Fruit fly (Drosophila melanogaster): ENCODE data around the gene wge.
A peak's percentile ranks its signal among the peaks of the same experiment; 100 is the strongest.

The wge gene

dm6 chr3R:22684948-22685253 is 36.0 kb downstream of the wge start:
- TF ChIP-seq CG15336 (GFP tag; IDR thresholded peaks at IDR 0.05) (no peak), dsx (GFP tag; optimal IDR thresholded peaks at IDR 0.05; ENCODE audit: poor library complexity, severe bottlenecking) (no peak), achi (GFP tag; optimal IDR thresholded peaks at IDR 0.05) (no peak), acj6 (GFP tag; optimal IDR thresholded peaks at IDR 0.05) (no peak), CG3032 (tag; optimal IDR thresholded peaks at IDR 0.05) (no peak), Sox14 (GFP tag; optimal IDR thresholded peaks at IDR 0.05) (no peak), esn (GFP tag; optimal IDR thresholded peaks at IDR 0.05) (no peak), CG11294 (GFP tag; IDR thresholded peaks at IDR 0.05) (no peak), Eip75B (GFP tag; optimal IDR thresholded peaks at IDR 0.05) (no peak), Ets21C (GFP tag; optimal IDR thresholded peaks at IDR 0.05) (no peak), CG8319 (GFP tag; optimal IDR thresholded peaks at IDR 0.05) (no peak), lz (GFP tag; optimal IDR thresholded peaks at IDR 0.05) (no peak), CG4318 (GFP tag; optimal IDR thresholded peaks at IDR 0.05) (no peak), CG6163 (GFP tag; IDR thresholded peaks at IDR 0.05) (no peak), eg (GFP tag; IDR thresholded peaks at IDR 0.05) (no peak), fd85E (GFP tag; optimal IDR thresholded peaks at IDR 0.05) (no peak), Gug (GFP tag; IDR thresholded peaks at IDR 0.05) (no peak), CG16779 (tag; optimal IDR thresholded peaks at IDR 0.05) (no peak)

- TF ChIP-seq CG6854 (GFP tag; optimal IDR thresholded peaks at IDR 0.05): peak; percentile 47
- no peak for TF ChIP-seq Met (GFP tag; optimal IDR thresholded peaks at IDR 0.05)
- peak; percentile 80 for TF ChIP-seq fkh (GFP tag; optimal IDR thresholded peaks at IDR 0.05)
- TF ChIP-seq ss (GFP tag; optimal IDR thresholded peaks at IDR 0.05): peak in 1 of 2 experiments; percentile 43
- TF ChIP-seq svp (GFP tag): peak; percentile 59
- peak; percentile 58 for TF ChIP-seq Eip93F (GFP tag; optimal IDR thresholded peaks at IDR 0.05)
- peak; percentile 51 for TF ChIP-seq Eip78C (GFP tag)
- TF ChIP-seq vri (GFP tag; optimal IDR thresholded peaks at IDR 0.05): peak; percentile 73
- no peak for TF ChIP-seq Ets96B (tag; optimal IDR thresholded peaks at IDR 0.05)
Observed at dm6 chr3R:22684044-22684947, 36.7 kb downstream of the wge start.

- TF ChIP-seq Eip78C (GFP tag) (peak; percentile 54), CG6276 (GFP tag; optimal IDR thresholded peaks at IDR 0.05) (no peak), achi (GFP tag; optimal IDR thresholded peaks at IDR 0.05) (no peak), dac (GFP tag; optimal IDR thresholded peaks at IDR 0.05) (no peak), CG6163 (GFP tag; IDR thresholded peaks at IDR 0.05) (no peak), ss (GFP tag; optimal IDR thresholded peaks at IDR 0.05) (peak in 1 of 2 experiments; percentile 13)
Observed at dm6 chr3R:22675447-22675846, 45.5 kb downstream of the wge start.

dm6 chr3R:22673528-22673959 is 47.4 kb downstream of the wge start:
- TF ChIP-seq CG34406 (GFP tag; optimal IDR thresholded peaks at IDR 0.05) (no peak), Ets21C (GFP tag; optimal IDR thresholded peaks at IDR 0.05) (peak; percentile 78), lz (GFP tag; optimal IDR thresholded peaks at IDR 0.05) (peak; percentile 85), net (GFP tag; optimal IDR thresholded peaks at IDR 0.05) (no peak), CG7368 (GFP tag; optimal IDR thresholded peaks at IDR 0.05) (peak; percentile 37), CG1621 (tag; optimal IDR thresholded peaks at IDR 0.05) (peak; percentile 34), spab (GFP tag; optimal IDR thresholded peaks at IDR 0.05) (peak; percentile 70), CG32006 (GFP tag; optimal IDR thresholded peaks at IDR 0.05) (no peak), vri (GFP tag; optimal IDR thresholded peaks at IDR 0.05) (peak; percentile 49), Sox102F (GFP tag; optimal IDR thresholded peaks at IDR 0.05) (peak; percentile 84), CG6792 (GFP tag; optimal IDR thresholded peaks at IDR 0.05) (peak; percentile 68), Hr39 (GFP tag; optimal IDR thresholded peaks at IDR 0.05) (peak; percentile 85), cyc (GFP tag; optimal IDR thresholded peaks at IDR 0.05) (peak; percentile 80), CG4318 (GFP tag; optimal IDR thresholded peaks at IDR 0.05) (no peak), Smox (GFP tag; optimal IDR thresholded peaks at IDR 0.05) (peak; percentile 75), CG16779 (tag; optimal IDR thresholded peaks at IDR 0.05) (no peak), Ets96B (tag; optimal IDR thresholded peaks at IDR 0.05) (peak; percentile 57), Blimp-1 (GFP tag; optimal IDR thresholded peaks at IDR 0.05) (peak; percentile 59), CG9139 (GFP tag; optimal IDR thresholded peaks at IDR 0.05) (peak; percentile 29), CG11294 (GFP tag; IDR thresholded peaks at IDR 0.05) (no peak), fd59A (GFP tag; optimal IDR thresholded peaks at IDR 0.05) (peak; percentile 58), CG6808 (GFP tag; optimal IDR thresholded peaks at IDR 0.05) (peak; percentile 77), CG6276 (GFP tag; optimal IDR thresholded peaks at IDR 0.05) (no peak), ss (GFP tag; optimal IDR thresholded peaks at IDR 0.05) (peak; percentile 59 to 75), fkh (GFP tag; optimal IDR thresholded peaks at IDR 0.05) (peak; percentile 35), achi (GFP tag; optimal IDR thresholded peaks at IDR 0.05) (peak; percentile 65)

All from whole organism, prepupa.